Fruit fly (Drosophila melanogaster) whole organism, pupa: ENCODE data around the gene CG16700.

Experiments used
- CG10348 ChIP-seq: fragments of 200-800 bp; sonication (Bioruptor generic); IDR thresholded peaks from 2 replicates; pipeline ENCODE4 v1.3.6; 2022; ENCODE audit warnings: missing biosample characterization, missing genetic modification characterization
- CG32121 ChIP-seq: fragments of 200-800 bp; sonication (Bioruptor generic); IDR thresholded peaks from 2 replicates; pipeline ENCODE4 v1.3.6; 2022; ENCODE audit warnings: missing biosample characterization, missing genetic modification characterization
- CG8301 ChIP-seq: fragments of 200-800 bp; sonication (Bioruptor generic); optimal IDR thresholded peaks from 2 replicates; lab custom pipeline; 2018; ENCODE audit warnings: missing biosample characterization, mild to moderate bottlenecking, missing genetic modification characterization
- EcR ChIP-seq: fragments of 200-800 bp; sonication (Bioruptor generic); optimal IDR thresholded peaks from 3 replicates; lab custom pipeline; 2019; ENCODE audit warnings: missing biosample characterization, missing genetic modification characterization, mild to moderate bottlenecking, moderate library complexity, missing genetic modification reagents
- rn ChIP-seq: fragments of 200-800 bp; sonication (Bioruptor generic); IDR thresholded peaks from 2 replicates; pipeline ENCODE4 v1.3.6; 2022; ENCODE audit warnings: missing biosample characterization, missing genetic modification characterization

DNA sequence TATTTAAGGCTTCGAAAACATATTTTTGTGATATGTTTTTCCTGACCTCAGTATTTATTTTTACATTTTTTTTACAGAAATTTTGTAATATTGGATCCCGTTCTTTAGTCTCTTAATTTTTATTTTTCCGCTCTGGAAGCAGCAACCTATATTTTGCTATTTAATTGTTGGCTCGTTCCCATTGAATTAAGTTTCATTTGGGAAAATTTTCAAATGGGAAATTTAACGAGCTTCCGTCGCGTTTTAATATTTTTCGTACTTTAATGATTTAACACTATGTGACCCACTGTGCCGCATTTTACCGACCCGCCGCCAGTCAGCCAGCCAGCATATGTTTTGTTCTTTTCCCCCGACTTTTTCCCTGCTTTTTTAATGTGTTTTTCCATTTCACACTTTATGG, 19.6 kb downstream of the CG16700 start:
- no peak for TF ChIP-seq CG10348 (GFP tag; lab: Robert Waterston, UW)
- peak; percentile 9; the same call in 1 of the 2 replicates for TF ChIP-seq CG32121 (GFP tag; lab: Robert Waterston, UW)
- TF ChIP-seq rn (GFP tag; lab: Robert Waterston, UW), result no peak
- peak; percentile 34 for TF ChIP-seq CG8301 (tag; lab: Kevin White, UChicago)
- no peak for TF ChIP-seq EcR (GFP tag; lab: Kevin White, UChicago)
